Worm (Caenorhabditis elegans): Measurements from ENCODE around the gene ttn-1.

DNA sequence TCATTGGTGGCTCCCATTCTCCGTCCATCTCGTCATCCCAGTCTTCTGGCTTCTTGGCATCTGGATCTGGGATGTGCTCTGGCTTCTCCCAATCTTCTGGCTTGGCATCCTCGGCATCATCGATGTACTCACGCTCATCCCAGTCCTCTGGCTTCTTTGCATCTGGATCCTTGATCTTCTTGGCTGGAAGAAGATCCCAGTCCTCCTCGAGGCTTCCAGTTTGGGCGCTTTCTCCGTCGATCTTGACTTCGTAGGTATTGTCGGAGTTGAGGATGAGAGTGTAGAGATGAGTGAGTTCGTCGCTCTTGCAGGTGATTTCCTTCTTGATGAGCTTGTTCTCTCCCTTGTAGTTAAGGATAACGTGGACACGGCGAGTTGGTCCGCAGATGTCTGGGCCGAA lies 102.8 kb downstream of the ttn-1 start:
- TF ChIP-seq mbf-1 (tag; optimal IDR thresholded peaks at IDR 0.05) (no peak), snpc-4 (tag; optimal IDR thresholded peaks at IDR 0.05) (no peak), gmeb-1 (tag; optimal IDR thresholded peaks at IDR 0.05) (no peak), dmd-4 (tag; optimal IDR thresholded peaks at IDR 0.05) (no peak)

Measured in whole organism, L2 larva.